Fruit fly (Drosophila melanogaster) whole organism, embryonic: ENCODE data around the gene rush.

Experiments
- Atf3 ChIP-seq: fragments of 200-800 bp; sonication (Bioruptor generic); optimal IDR thresholded peaks from 3 replicates; lab custom pipeline; 2016; ENCODE audit warnings: missing biosample characterization, missing genetic modification characterization
- B-H2 ChIP-seq: fragments of 200-800 bp; sonication (Bioruptor generic); optimal IDR thresholded peaks from 2 replicates; lab custom pipeline; 2018; ENCODE audit warnings: missing biosample characterization, mild to moderate bottlenecking, missing genetic modification characterization
- CG10274 ChIP-seq: fragments of 200-800 bp; sonication (Bioruptor generic); optimal IDR thresholded peaks from 3 replicates; lab custom pipeline; 2017; ENCODE audit warnings: missing biosample characterization, mild to moderate bottlenecking, missing genetic modification characterization
- CG10321 ChIP-seq: fragments of 200-800 bp; sonication (Bioruptor generic); IDR thresholded peaks from 2 replicates; pipeline ENCODE4 v1.3.6; 2022; ENCODE audit warnings: missing biosample characterization, missing genetic modification characterization
- CG10959 ChIP-seq: fragments of 200-800 bp; sonication (Bioruptor generic); IDR thresholded peaks from 2 replicates; pipeline ENCODE4 v1.3.6; 2022; ENCODE audit warnings: missing biosample characterization, missing genetic modification characterization
- CG11695 ChIP-seq: fragments of 200-800 bp; sonication (Bioruptor generic); IDR thresholded peaks from 3 replicates; pipeline ENCODE4 v1.3.6; 2022; ENCODE audit warnings: missing biosample characterization, missing genetic modification characterization
- CG15514 ChIP-seq: fragments of 200-800 bp; sonication (Bioruptor generic); optimal IDR thresholded peaks from 3 replicates; lab custom pipeline; 2017; ENCODE audit warnings: missing biosample characterization, missing genetic modification characterization, mild to moderate bottlenecking, moderate library complexity, missing genetic modification reagents
- CG1602 ChIP-seq: fragments of 200-800 bp; sonication (Bioruptor generic); optimal IDR thresholded peaks from 3 replicates; lab custom pipeline; 2016; ENCODE audit warnings: missing biosample characterization, missing genetic modification characterization
- CG1647 ChIP-seq: fragments of 200-800 bp; sonication (Bioruptor generic); optimal IDR thresholded peaks from 3 replicates; lab custom pipeline; 2016; ENCODE audit warnings: missing biosample characterization, missing genetic modification characterization
- CG16813 ChIP-seq: fragments of 200-800 bp; sonication (Bioruptor generic); IDR thresholded peaks from 3 replicates; pipeline ENCODE4 v1.3.6; 2022; ENCODE audit warnings: missing biosample characterization, missing genetic modification characterization; ENCODE audit not compliant: partially characterized antibody
- CG17912 ChIP-seq: fragments of 200-800 bp; sonication (Bioruptor generic); optimal IDR thresholded peaks from 2 replicates; lab custom pipeline; 2018; ENCODE audit warnings: missing biosample characterization, mild to moderate bottlenecking, missing genetic modification characterization
- CG1792 ChIP-seq: fragments of 200-800 bp; sonication (Bioruptor generic); optimal IDR thresholded peaks from 2 replicates; lab custom pipeline; 2016; ENCODE audit warnings: missing biosample characterization, missing genetic modification characterization
- CG1832 ChIP-seq: fragments of 200-800 bp; sonication (Bioruptor generic); optimal IDR thresholded peaks from 2 replicates; lab custom pipeline; 2017; ENCODE audit warnings: missing biosample characterization, mild to moderate bottlenecking, missing genetic modification characterization, inconsistent platforms
- CG30403 ChIP-seq: fragments of 200-800 bp; sonication (Bioruptor generic); optimal IDR thresholded peaks from 3 replicates; lab custom pipeline; 2016; ENCODE audit warnings: missing biosample characterization, missing genetic modification characterization
- CG34422 ChIP-seq: fragments of 200-800 bp; sonication (Bioruptor generic); IDR thresholded peaks from 3 replicates; pipeline ENCODE4 v1.3.6; 2022; ENCODE audit warnings: missing biosample characterization, missing genetic modification characterization
- CG4820 ChIP-seq: fragments of 200-800 bp; sonication (Bioruptor generic); optimal IDR thresholded peaks from 3 replicates; lab custom pipeline; 2016; ENCODE audit warnings: missing biosample characterization, missing genetic modification characterization
- CG6791 ChIP-seq: fragments of 200-800 bp; sonication (Bioruptor generic); IDR thresholded peaks from 3 replicates; pipeline ENCODE4 v1.3.6; 2022; ENCODE audit warnings: missing biosample characterization, missing genetic modification characterization; ENCODE audit not compliant: partially characterized antibody
- CG7357 ChIP-seq: fragments of 200-800 bp; sonication (Bioruptor generic); IDR thresholded peaks from 3 replicates; pipeline ENCODE4 v1.3.6; 2022; ENCODE audit warnings: missing biosample characterization, missing genetic modification characterization
- CG7786 ChIP-seq: fragments of 200-800 bp; sonication (Bioruptor generic); optimal IDR thresholded peaks from 2 replicates; lab custom pipeline; 2016; ENCODE audit warnings: missing biosample characterization, missing genetic modification characterization
- CG7839 ChIP-seq: fragments of 200-800 bp; sonication (Bioruptor generic); optimal IDR thresholded peaks from 3 replicates; lab custom pipeline; 2018; ENCODE audit warnings: missing biosample characterization, mild to moderate bottlenecking, missing genetic modification characterization, moderate library complexity
- Dad ChIP-seq: fragments of 200-800 bp; sonication (Bioruptor generic); optimal IDR thresholded peaks from 3 replicates; lab custom pipeline; 2016; ENCODE audit warnings: missing biosample characterization, missing genetic modification characterization
- Doc3 ChIP-seq: fragments of 200-800 bp; sonication (Bioruptor generic); IDR thresholded peaks from 3 replicates; pipeline ENCODE4 v1.3.6; 2022; ENCODE audit warnings: missing biosample characterization, missing genetic modification characterization; ENCODE audit not compliant: partially characterized antibody
- E2f1 ChIP-seq: fragments of 200-800 bp; sonication (Bioruptor generic); IDR thresholded peaks from 2 replicates; pipeline ENCODE4 v1.3.6; 2022; ENCODE audit warnings: missing biosample characterization, missing genetic modification characterization
- Elba2 ChIP-seq: fragments of 200-800 bp; sonication (Bioruptor generic); optimal IDR thresholded peaks from 3 replicates; lab custom pipeline; 2016; ENCODE audit warnings: missing biosample characterization, missing genetic modification characterization
- Ets97D ChIP-seq: fragments of 200-800 bp; sonication (Bioruptor generic); optimal IDR thresholded peaks from 3 replicates; lab custom pipeline; 2016; ENCODE audit warnings: missing biosample characterization, missing genetic modification characterization
- HmgZ ChIP-seq: fragments of 200-800 bp; sonication (Bioruptor generic); optimal IDR thresholded peaks from 2 replicates; lab custom pipeline; 2018; ENCODE audit warnings: missing biosample characterization, mild to moderate bottlenecking, missing genetic modification characterization
- MBD-R2 ChIP-seq: fragments of 200-800 bp; sonication (Bioruptor generic); IDR thresholded peaks from 2 replicates; pipeline ENCODE4 v1.3.6; 2022; ENCODE audit warnings: missing biosample characterization, missing genetic modification characterization
- Nf-YB ChIP-seq: fragments of 200-800 bp; sonication (Bioruptor generic); optimal IDR thresholded peaks from 3 replicates; lab custom pipeline; 2019; ENCODE audit warnings: missing biosample characterization, mild to moderate bottlenecking, missing genetic modification characterization, moderate library complexity
- Xrp1 ChIP-seq: fragments of 200-800 bp; sonication (Bioruptor generic); IDR thresholded peaks from 2 replicates; pipeline ENCODE4 v1.3.6; 2022; ENCODE audit warnings: missing biosample characterization, missing genetic modification characterization
- caup ChIP-seq: fragments of 200-800 bp; sonication (Bioruptor generic); optimal IDR thresholded peaks from 3 replicates; lab custom pipeline; 2017; ENCODE audit warnings: missing biosample characterization, mild to moderate bottlenecking, missing genetic modification characterization, moderate library complexity; ENCODE audit not compliant: severe bottlenecking
- crp ChIP-seq, 2 experiments: fragments of 200-800 bp; sonication (Bioruptor generic); optimal IDR thresholded peaks; 2 replicates in 1 of 2; 3 replicates in 1 of 2; lab custom pipeline; 2017; ENCODE audit warnings: missing biosample characterization in 2 of 2, missing genetic modification characterization in 2 of 2, mild to moderate bottlenecking in 1 of 2, moderate library complexity in 1 of 2
- dati ChIP-seq: fragments of 200-800 bp; sonication (Bioruptor generic); IDR thresholded peaks from 2 replicates; pipeline ENCODE4 v1.3.6; 2022; ENCODE audit warnings: missing biosample characterization, missing genetic modification characterization
- dysf ChIP-seq: fragments of 200-800 bp; sonication (Bioruptor generic); IDR thresholded peaks from 3 replicates; pipeline ENCODE4 v1.3.6; 2022; ENCODE audit warnings: missing biosample characterization, missing genetic modification characterization
- ewg ChIP-seq: fragments of 200-800 bp; sonication (Bioruptor generic); optimal IDR thresholded peaks from 3 replicates; lab custom pipeline; 2017; ENCODE audit warnings: mild to moderate bottlenecking, missing biosample characterization, missing genetic modification reagents, missing genetic modification characterization
- eyg ChIP-seq: fragments of 200-800 bp; sonication (Bioruptor generic); optimal IDR thresholded peaks from 3 replicates; lab custom pipeline; 2016; ENCODE audit warnings: missing biosample characterization, missing genetic modification characterization
- fd64A ChIP-seq: fragments of 200-800 bp; sonication (Bioruptor generic); optimal IDR thresholded peaks from 3 replicates; lab custom pipeline; 2018; ENCODE audit warnings: missing biosample characterization, mild to moderate bottlenecking, missing genetic modification characterization
- grn ChIP-seq: fragments of 200-800 bp; sonication (Bioruptor generic); optimal IDR thresholded peaks from 3 replicates; lab custom pipeline; 2017; ENCODE audit warnings: missing biosample characterization, missing genetic modification characterization
- kni ChIP-seq: fragments of 200-800 bp; sonication (Bioruptor generic); optimal IDR thresholded peaks from 3 replicates; lab custom pipeline; 2017; ENCODE audit warnings: mild to moderate bottlenecking, missing biosample characterization, missing genetic modification reagents, missing genetic modification characterization
- lbe ChIP-seq: fragments of 200-800 bp; sonication (Bioruptor generic); optimal IDR thresholded peaks from 2 replicates; lab custom pipeline; 2016; ENCODE audit warnings: missing biosample characterization, mild to moderate bottlenecking, missing genetic modification characterization
- lilli ChIP-seq: fragments of 200-800 bp; sonication (Bioruptor generic); optimal IDR thresholded peaks from 3 replicates; lab custom pipeline; 2016; ENCODE audit warnings: missing biosample characterization, missing genetic modification characterization
- mam ChIP-seq: fragments of 200-800 bp; sonication (Bioruptor generic); optimal IDR thresholded peaks from 3 replicates; lab custom pipeline; 2016; ENCODE audit warnings: missing biosample characterization, missing genetic modification characterization
- mirr ChIP-seq: fragments of 200-800 bp; sonication (Bioruptor generic); optimal IDR thresholded peaks from 3 replicates; lab custom pipeline; 2018; ENCODE audit warnings: missing biosample characterization, mild to moderate bottlenecking, missing genetic modification characterization
- mld ChIP-seq: fragments of 200-800 bp; sonication (Bioruptor generic); IDR thresholded peaks from 3 replicates; pipeline ENCODE4 v1.3.6; 2022; ENCODE audit warnings: missing biosample characterization, missing genetic modification characterization; ENCODE audit not compliant: partially characterized antibody
- nmo ChIP-seq: fragments of 200-800 bp; sonication (Bioruptor generic); optimal IDR thresholded peaks from 2 replicates; lab custom pipeline; 2018; ENCODE audit warnings: missing biosample characterization, mild to moderate bottlenecking, missing genetic modification characterization, moderate library complexity
- odd ChIP-seq: fragments of 200-800 bp; sonication (Bioruptor generic); optimal IDR thresholded peaks from 2 replicates; lab custom pipeline; 2017; ENCODE audit warnings: missing biosample characterization, mild to moderate bottlenecking, missing genetic modification characterization
- pho ChIP-seq: fragments of 200-800 bp; sonication (Bioruptor generic); optimal IDR thresholded peaks from 2 replicates; lab custom pipeline; 2016; ENCODE audit warnings: missing biosample characterization, missing genetic modification characterization
- pzg ChIP-seq: fragments of 200-800 bp; sonication (Bioruptor generic); optimal IDR thresholded peaks from 3 replicates; lab custom pipeline; 2018; ENCODE audit warnings: missing biosample characterization, mild to moderate bottlenecking, missing genetic modification characterization, moderate library complexity
- trem ChIP-seq: fragments of 200-800 bp; optimal IDR thresholded peaks from 3 replicates; lab custom pipeline; 2019; ENCODE audit warnings: missing biosample characterization, mild to moderate bottlenecking, missing genetic modification characterization, moderate library complexity
- trh ChIP-seq: fragments of 200-800 bp; sonication (Bioruptor generic); optimal IDR thresholded peaks from 2 replicates; lab custom pipeline; 2016; ENCODE audit warnings: missing biosample characterization, missing genetic modification characterization
- wor ChIP-seq: fragments of 200-800 bp; sonication (Bioruptor generic); IDR thresholded peaks from 2 replicates; pipeline ENCODE4 v1.3.6; 2022; ENCODE audit warnings: missing biosample characterization, missing genetic modification characterization
- zf30C ChIP-seq: fragments of 200-800 bp; sonication (Bioruptor generic); optimal IDR thresholded peaks from 3 replicates; lab custom pipeline; 2018; ENCODE audit warnings: missing biosample characterization, mild to moderate bottlenecking, missing genetic modification characterization

rush gene

dm6 chrX:1476848-1477247, 1.5 kb upstream of the rush start, which contains the start of the genes Rab27 and mei-38 (continued):
- TF ChIP-seq CG15514 (GFP tag; lab: Kevin White, UChicago) = peak; percentile 62
- TF ChIP-seq CG1792 = peak; percentile 23
- TF ChIP-seq CG1602 (GFP tag; lab: Kevin White, UChicago) = no peak
- no peak for TF ChIP-seq CG10274
- peak; percentile 14 for TF ChIP-seq CG1647
- TF ChIP-seq grn (GFP tag; lab: Kevin White, UChicago) = no peak
- peak; percentile 47; the same call in 1 of the 2 replicates for TF ChIP-seq CG10321 (GFP tag; lab: Robert Waterston, UW)
- TF ChIP-seq CG10959 (GFP tag; lab: Robert Waterston, UW) = no peak
- peak; percentile 54 for TF ChIP-seq Ets97D (GFP tag; lab: Kevin White, UChicago)
- no peak for TF ChIP-seq crp (GFP tag; optimal IDR thresholded peaks at IDR 0.05; lab: Kevin White, UChicago)
- no peak for TF ChIP-seq wor
- TF ChIP-seq Elba2 (GFP tag; lab: Kevin White, UChicago) = no peak
- TF ChIP-seq B-H2 (GFP tag; lab: Kevin White, UChicago) = peak; percentile 11
- TF ChIP-seq E2f1 (GFP tag; lab: Robert Waterston, UW) = peak; percentile 27; the same call in 1 of the 2 replicates
- peak; percentile 19 for TF ChIP-seq CG30403 (GFP tag; lab: Kevin White, UChicago)
- TF ChIP-seq CG16813 (GFP tag; lab: Robert Waterston, UW) = peak; percentile 73
- TF ChIP-seq CG34422 = no peak
- TF ChIP-seq zf30C (GFP tag; lab: Kevin White, UChicago) = peak; percentile 40
- TF ChIP-seq trem (tag; lab: Kevin White, UChicago) = peak; percentile 33
- TF ChIP-seq odd (GFP tag; lab: Kevin White, UChicago) = no peak
- TF ChIP-seq pho (GFP tag; lab: Kevin White, UChicago) = peak; percentile 37
- TF ChIP-seq dati (GFP tag; lab: Robert Waterston, UW) = no peak
- peak; percentile 70 for TF ChIP-seq pzg (GFP tag; lab: Kevin White, UChicago)
- peak; percentile 74 for TF ChIP-seq CG6791
- TF ChIP-seq fd64A (GFP tag; lab: Kevin White, UChicago) = no peak
- TF ChIP-seq ewg = peak; percentile 68
- TF ChIP-seq mam (GFP tag; lab: Kevin White, UChicago) = peak; percentile 17
- TF ChIP-seq CG17912 (GFP tag; lab: Kevin White, UChicago) = no peak
- 0 out of 2 replicates have a peak, but pooled peaks have one; percentile 34 for TF ChIP-seq Xrp1 (GFP tag; lab: Robert Waterston, UW)
- no peak for TF ChIP-seq Dad
- no peak for TF ChIP-seq CG1832
- TF ChIP-seq lbe = peak; percentile 4
- no peak for TF ChIP-seq CG7839 (tag; lab: Kevin White, UChicago)
- TF ChIP-seq MBD-R2 (GFP tag; lab: Robert Waterston, UW) = peak; percentile 67
- TF ChIP-seq CG7786 (GFP tag; lab: Kevin White, UChicago) = peak; percentile 36
- TF ChIP-seq CG4820 (GFP tag; lab: Kevin White, UChicago) = peak; percentile 12
- no peak for TF ChIP-seq Nf-YB (GFP tag; lab: Kevin White, UChicago)
- TF ChIP-seq nmo (GFP tag; lab: Kevin White, UChicago) = no peak
- TF ChIP-seq kni = no peak
- peak; percentile 22 for TF ChIP-seq caup
- no peak for TF ChIP-seq dysf (GFP tag; lab: Robert Waterston, UW)
- TF ChIP-seq CG11695 (GFP tag; lab: Robert Waterston, UW) = no peak
- TF ChIP-seq mld (GFP tag; lab: Robert Waterston, UW) = no peak; the same call in 2 of the 3 replicates
- no peak for TF ChIP-seq Atf3 (GFP tag; lab: Kevin White, UChicago)
- TF ChIP-seq HmgZ (tag; lab: Kevin White, UChicago) = peak; percentile 33
- peak; percentile 18 for TF ChIP-seq lilli (GFP tag; lab: Kevin White, UChicago)
- 0 out of 3 replicates have a peak, but pooled peaks have one; percentile 35 for TF ChIP-seq Doc3 (GFP tag; lab: Robert Waterston, UW)
- TF ChIP-seq eyg (GFP tag; lab: Kevin White, UChicago) = no peak
- no peak for TF ChIP-seq mirr (GFP tag; lab: Kevin White, UChicago)
- TF ChIP-seq trh (GFP tag; lab: Kevin White, UChicago) = no peak
- no peak for TF ChIP-seq CG7357 (GFP tag; lab: Robert Waterston, UW)
